Worm (Caenorhabditis elegans) whole organism, L4/young adult: ENCODE data around the gene F40F8.4.

ENCODE experiments used
- W03F9.2 ChIP-seq: fragments of 150-350 bp; optimal IDR thresholded peaks from 2 replicates; lab custom pipeline; 2014; ENCODE audit warnings: missing biosample characterization, missing genetic modification characterization
- dao-5 ChIP-seq: sonication (generic microtip); optimal IDR thresholded peaks from 2 replicates; lab custom pipeline; 2016; ENCODE audit warnings: missing genotype, missing genetic modification characterization, moderate library complexity, missing compliant biosample characterization
- him-1 ChIP-seq: sonication (generic microtip); optimal IDR thresholded peaks from 2 replicates; lab custom pipeline; 2016; ENCODE audit warnings: missing genotype, missing genetic modification reagents, missing genetic modification characterization, missing compliant biosample characterization

- TF ChIP-seq him-1 (tag; lab: Kevin White, UChicago) (no peak), dao-5 (tag; lab: Kevin White, UChicago) (no peak), W03F9.2 (tag; lab: Kevin White, UChicago) (no peak)
These were observed 26.4 kb upstream of the F40F8.4 start for ce11 chrII:11166414-11166813.
